Worm (Caenorhabditis elegans) whole organism, mixed stage, embryonic: ENCODE data around the gene Y54F10BM.9.

ENCODE experiments used
- snpc-4 ChIP-seq: fragments of 150-350 bp; optimal IDR thresholded peaks from 2 replicates; lab custom pipeline; 2014; ENCODE audit warnings: missing biosample characterization, missing genetic modification characterization
- tbx-8 ChIP-seq: fragments of 200-800 bp; sonication (Bioruptor generic); optimal IDR thresholded peaks from 2 replicates; lab custom pipeline; 2018; ENCODE audit warnings: mild to moderate bottlenecking, missing genetic modification characterization, moderate library complexity, missing compliant biosample characterization
- unc-39 ChIP-seq: fragments of 150-350 bp; optimal IDR thresholded peaks from 2 replicates; lab custom pipeline; 2014; ENCODE audit warnings: missing biosample characterization, missing genetic modification characterization

Y54F10BM.9 gene

ce11 chrIII:2245727-2246126 is 59.0 kb downstream of the Y54F10BM.9 start, which contains the start of gene srd-67:
TSS of gene srd-67 (minus strand) at chrIII:2245827.
- no peak for TF ChIP-seq unc-39 (tag; lab: Kevin White, UChicago)
- TF ChIP-seq tbx-8 (GFP tag; lab: Kevin White, UChicago): no peak
- TF ChIP-seq snpc-4: no peak
- TF ChIP-seq, all 35 proteins: peak for 0
